Worm (Caenorhabditis elegans): ENCODE results near the gene ugt-47.

ugt-47 gene

ce11 chrV:10051855-10052254 is 46.5 kb downstream of the ugt-47 start, which contains the start of gene str-118:
TSS of gene str-118 (plus strand) at chrV:10052155.
- TF ChIP-seq hmbx-1 (tag; optimal IDR thresholded peaks at IDR 0.05) (no peak), sea-1 (GFP tag; conservative IDR thresholded peaks at IDR 0.05) (no peak), B0310.2 (tag; optimal IDR thresholded peaks at IDR 0.05) (no peak), pes-1 (GFP tag; IDR thresholded peaks at IDR 0.05) (no peak), hmg-4 (GFP tag; optimal IDR thresholded peaks at IDR 0.05) (no peak), tra-4 (tag; optimal IDR thresholded peaks at IDR 0.05) (no peak), ets-7 (tag; optimal IDR thresholded peaks at IDR 0.05) (no peak), hnd-1 (tag; optimal IDR thresholded peaks at IDR 0.05) (no peak), F13C5.2 (tag; optimal IDR thresholded peaks at IDR 0.05) (no peak), ama-1 (optimal IDR thresholded peaks at IDR 0.05) (no peak), tbx-37 (GFP tag; conservative IDR thresholded peaks at IDR 0.05) (no peak), scrt-1 (GFP tag; IDR thresholded peaks at IDR 0.05) (no peak), ceh-13 (GFP tag; optimal IDR thresholded peaks at IDR 0.05) (no peak), ceh-36 (tag; optimal IDR thresholded peaks at IDR 0.05) (no peak), aly-1 (tag; optimal IDR thresholded peaks at IDR 0.05) (no peak), tbx-11 (GFP tag; IDR thresholded peaks at IDR 0.05) (no peak), flt-1 (GFP tag; IDR thresholded peaks at IDR 0.05) (no peak)

DNA sequence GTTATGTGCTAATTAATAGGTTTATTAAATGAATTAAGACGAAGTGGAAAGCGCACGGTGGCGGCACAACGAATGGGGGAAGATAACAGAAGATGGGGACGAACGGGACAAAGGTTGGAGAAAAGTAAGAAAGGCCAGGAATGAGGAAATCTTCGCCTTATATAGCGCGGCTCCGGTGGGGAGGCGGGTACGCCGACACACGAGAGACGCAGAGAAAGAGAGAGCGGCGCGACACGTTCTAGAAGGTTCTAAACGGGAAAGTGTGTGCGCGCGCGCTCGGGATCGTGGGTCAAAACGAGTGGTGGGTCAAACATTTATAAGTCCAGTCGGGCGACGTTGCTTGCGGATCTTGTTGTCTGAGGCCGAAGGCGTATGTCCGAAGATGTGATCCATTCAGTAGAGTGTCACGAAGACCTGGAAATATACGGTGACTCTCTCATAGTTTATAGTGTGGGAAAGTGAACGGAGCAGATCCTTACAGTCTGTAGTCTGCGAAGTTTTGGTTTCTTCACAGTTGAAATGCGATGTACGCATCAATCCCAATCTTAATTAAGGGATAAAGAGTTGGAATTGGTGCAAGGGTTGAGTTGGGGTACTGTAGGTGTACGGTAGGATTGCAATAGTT is 49.1 kb downstream of the ugt-47 start:
- TF ChIP-seq tbx-11 (GFP tag; IDR thresholded peaks at IDR 0.05) (0 out of 2 replicates have a peak, but pooled peaks have one; percentile 12), scrt-1 (GFP tag; IDR thresholded peaks at IDR 0.05) (0 out of 2 replicates have a peak, but pooled peaks have one; percentile 29), pes-1 (GFP tag; IDR thresholded peaks at IDR 0.05) (0 out of 2 replicates have a peak, but pooled peaks have one; percentile 60)

DNA sequence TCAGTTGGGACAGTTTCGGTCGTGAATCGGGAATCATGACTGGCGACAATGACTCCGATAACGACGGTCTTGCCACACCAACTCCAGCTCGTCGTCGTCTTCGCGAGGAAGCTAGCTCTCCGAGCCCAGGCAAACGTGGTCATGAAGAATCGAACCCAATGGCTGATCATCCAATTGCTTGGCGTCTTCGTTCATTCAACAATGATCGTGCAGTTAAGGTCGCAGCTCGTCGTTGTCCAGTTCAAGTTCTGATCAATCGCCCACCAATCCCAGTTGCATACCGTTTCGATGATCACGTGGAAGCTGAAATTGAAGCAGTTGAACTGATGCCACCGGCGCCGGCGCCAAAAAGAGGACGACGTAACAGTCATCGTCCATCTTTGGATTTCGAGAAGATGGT is 51.2 kb downstream of the ugt-47 start:
- TF ChIP-seq hnd-1 (tag; optimal IDR thresholded peaks at IDR 0.05) (no peak), flt-1 (GFP tag; IDR thresholded peaks at IDR 0.05) (no peak), ets-7 (tag; optimal IDR thresholded peaks at IDR 0.05) (no peak)

DNA sequence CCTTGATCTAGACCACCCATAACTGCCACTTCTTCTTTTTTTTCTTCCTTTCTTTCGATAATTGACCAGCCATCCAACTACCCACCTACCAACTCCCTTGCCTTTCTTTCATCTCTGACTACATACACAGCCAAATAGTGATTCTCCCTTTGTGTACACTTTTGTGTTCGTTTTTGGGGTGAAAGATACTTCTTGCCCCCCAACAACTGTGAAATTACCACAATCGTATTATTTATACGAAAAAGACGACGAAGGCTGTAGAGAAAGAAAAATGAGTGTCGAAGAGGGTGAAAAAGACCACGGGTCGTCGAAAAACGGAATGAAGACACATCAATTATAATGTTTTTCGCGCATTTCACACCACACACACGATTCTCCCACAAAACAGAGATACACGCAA is 51.9 kb downstream of the ugt-47 start:
- TF ChIP-seq pes-1 (GFP tag; IDR thresholded peaks at IDR 0.05) = no peak
- no peak for TF ChIP-seq tbx-37 (GFP tag; conservative IDR thresholded peaks at IDR 0.05)
- no peak for TF ChIP-seq hnd-1 (tag; optimal IDR thresholded peaks at IDR 0.05)
- no peak for TF ChIP-seq B0310.2 (tag; optimal IDR thresholded peaks at IDR 0.05)
- no peak for TF ChIP-seq F13C5.2 (tag; optimal IDR thresholded peaks at IDR 0.05)
- no peak for TF ChIP-seq flt-1 (GFP tag; IDR thresholded peaks at IDR 0.05)
- no peak for TF ChIP-seq tbx-11 (GFP tag; IDR thresholded peaks at IDR 0.05)
- TF ChIP-seq scrt-1 (GFP tag; IDR thresholded peaks at IDR 0.05) = no peak
- no peak for TF ChIP-seq tra-4 (tag; optimal IDR thresholded peaks at IDR 0.05)
- no peak for TF ChIP-seq aly-1 (tag; optimal IDR thresholded peaks at IDR 0.05)
- TF ChIP-seq ama-1 (optimal IDR thresholded peaks at IDR 0.05) = no peak
- TF ChIP-seq hmg-4 (GFP tag; optimal IDR thresholded peaks at IDR 0.05) = no peak
- TF ChIP-seq sea-1 (GFP tag; conservative IDR thresholded peaks at IDR 0.05) = no peak
- TF ChIP-seq ceh-36 (tag; optimal IDR thresholded peaks at IDR 0.05) = no peak
- no peak for TF ChIP-seq ceh-13 (GFP tag; optimal IDR thresholded peaks at IDR 0.05)
- no peak for TF ChIP-seq hmbx-1 (tag; optimal IDR thresholded peaks at IDR 0.05)
- no peak for TF ChIP-seq ets-7 (tag; optimal IDR thresholded peaks at IDR 0.05)

All from whole organism, early embryonic.